Fruit fly (Drosophila melanogaster) whole organism, embryonic: Measurements from ENCODE around the gene Ufl1.

ENCODE experiments used
- Abd-B ChIP-seq: fragments of 200-800 bp; sonication (Bioruptor generic); optimal IDR thresholded peaks from 2 replicates; lab custom pipeline; 2018; ENCODE audit warnings: missing biosample characterization, mild to moderate bottlenecking, missing genetic modification characterization, moderate library complexity
- Adf1 ChIP-seq: fragments of 200-800 bp; sonication (Bioruptor generic); IDR thresholded peaks from 2 replicates; pipeline ENCODE4 v1.3.6; 2022; ENCODE audit warnings: missing biosample characterization, missing genetic modification characterization
- Blimp-1 ChIP-seq: fragments of 200-800 bp; sonication (Bioruptor generic); optimal IDR thresholded peaks from 3 replicates; lab custom pipeline; 2018; ENCODE audit warnings: missing biosample characterization, missing genetic modification characterization, mild to moderate bottlenecking, moderate library complexity, missing genetic modification reagents
- BtbVII ChIP-seq: fragments of 200-800 bp; sonication (Bioruptor generic); optimal IDR thresholded peaks from 3 replicates; lab custom pipeline; 2017; ENCODE audit warnings: missing biosample characterization, mild to moderate bottlenecking, missing genetic modification characterization
- CG10321 ChIP-seq: fragments of 200-800 bp; sonication (Bioruptor generic); IDR thresholded peaks from 2 replicates; pipeline ENCODE4 v1.3.6; 2022; ENCODE audit warnings: missing biosample characterization, missing genetic modification characterization
- CG10543 ChIP-seq: fragments of 200-800 bp; sonication (Bioruptor generic); optimal IDR thresholded peaks from 3 replicates; lab custom pipeline; 2017; ENCODE audit warnings: missing biosample characterization, mild to moderate bottlenecking, missing genetic modification characterization, moderate library complexity
- CG11093 ChIP-seq: fragments of 200-800 bp; sonication (Bioruptor generic); IDR thresholded peaks from 3 replicates; pipeline ENCODE4 v1.3.6; 2022; ENCODE audit warnings: missing biosample characterization, missing genetic modification characterization
- CG11696 ChIP-seq: fragments of 200-800 bp; sonication (Bioruptor generic); IDR thresholded peaks from 2 replicates; pipeline ENCODE4 v1.3.6; 2022; ENCODE audit warnings: missing biosample characterization, missing genetic modification characterization
- CG15696 ChIP-seq: fragments of 200-800 bp; sonication (Bioruptor generic); optimal IDR thresholded peaks from 2 replicates; lab custom pipeline; 2019; ENCODE audit warnings: missing biosample characterization, mild to moderate bottlenecking, missing genetic modification characterization, moderate library complexity
- CG16863 ChIP-seq: fragments of 200-800 bp; sonication (Bioruptor generic); optimal IDR thresholded peaks from 3 replicates; lab custom pipeline; 2016; ENCODE audit warnings: missing biosample characterization, missing genetic modification characterization
- CG2712 ChIP-seq: fragments of 200-800 bp; optimal IDR thresholded peaks from 3 replicates; lab custom pipeline; 2019; ENCODE audit warnings: missing biosample characterization, mild to moderate bottlenecking, missing genetic modification characterization, moderate library complexity
- CG2875 ChIP-seq: fragments of 200-800 bp; sonication (Bioruptor generic); optimal IDR thresholded peaks from 2 replicates; lab custom pipeline; 2017; ENCODE audit warnings: missing biosample characterization, mild to moderate bottlenecking, missing genetic modification characterization, missing genetic modification reagents
- CG31441 ChIP-seq: fragments of 200-800 bp; sonication (Bioruptor generic); IDR thresholded peaks from 2 replicates; pipeline ENCODE4 v1.3.6; 2022; ENCODE audit warnings: missing biosample characterization, missing genetic modification characterization
- CG32532 ChIP-seq: fragments of 200-800 bp; sonication (Bioruptor generic); IDR thresholded peaks from 2 replicates; pipeline ENCODE4 v1.3.6; 2022; ENCODE audit warnings: missing biosample characterization, missing genetic modification characterization
- CG3726 ChIP-seq: fragments of 200-800 bp; sonication (Bioruptor generic); IDR thresholded peaks from 3 replicates; pipeline ENCODE4, ENCODE4 v1.3.6; 2022; ENCODE audit warnings: missing biosample characterization, missing genetic modification characterization
- CG42726 ChIP-seq: fragments of 200-800 bp; sonication (Bioruptor generic); IDR thresholded peaks from 2 replicates; pipeline ENCODE4 v1.3.6; 2022; ENCODE audit warnings: missing biosample characterization, missing genetic modification characterization; ENCODE audit not compliant: partially characterized antibody
- CG4424 ChIP-seq: fragments of 200-800 bp; sonication (Bioruptor generic); optimal IDR thresholded peaks from 3 replicates; lab custom pipeline; 2016; ENCODE audit warnings: missing biosample characterization, missing genetic modification characterization
- CG7786 ChIP-seq: fragments of 200-800 bp; sonication (Bioruptor generic); optimal IDR thresholded peaks from 2 replicates; lab custom pipeline; 2016; ENCODE audit warnings: missing biosample characterization, missing genetic modification characterization
- D19A ChIP-seq: fragments of 200-800 bp; optimal IDR thresholded peaks from 3 replicates; lab custom pipeline; 2019; ENCODE audit warnings: missing biosample characterization, mild to moderate bottlenecking, missing genetic modification characterization, moderate library complexity
- Lhr ChIP-seq: fragments of 200-800 bp; sonication (Bioruptor generic); optimal IDR thresholded peaks from 3 replicates; lab custom pipeline; 2017; ENCODE audit warnings: mild to moderate bottlenecking, missing biosample characterization, missing genetic modification reagents, missing genetic modification characterization
- Lim3 ChIP-seq: fragments of 200-800 bp; sonication (Bioruptor generic); IDR thresholded peaks from 2 replicates; pipeline ENCODE4 v1.3.6; 2022; ENCODE audit warnings: missing biosample characterization, missing genetic modification characterization
- Med ChIP-seq: fragments of 200-800 bp; sonication (Bioruptor generic); peaks from one replicate; lab custom pipeline; 2016; ENCODE audit warnings: missing biosample characterization, missing genetic modification characterization, mild to moderate bottlenecking, inconsistent platforms, moderate library complexity
- Nf-YA ChIP-seq: fragments of 200-800 bp; sonication (Bioruptor generic); IDR thresholded peaks from 2 replicates; pipeline ENCODE4 v1.3.6; 2022; ENCODE audit warnings: missing biosample characterization, missing genetic modification characterization
- Oaz ChIP-seq: fragments of 200-800 bp; sonication (Bioruptor generic); IDR thresholded peaks from 2 replicates; pipeline ENCODE4 v1.3.6; 2022; ENCODE audit warnings: missing biosample characterization, missing genetic modification characterization
- Poxn ChIP-seq: fragments of 200-800 bp; sonication (Bioruptor generic); IDR thresholded peaks from 2 replicates; pipeline ENCODE4 v1.3.6; 2022; ENCODE audit warnings: missing biosample characterization, missing genetic modification characterization
- Ravus ChIP-seq: fragments of 200-800 bp; sonication (Bioruptor generic); IDR thresholded peaks from 2 replicates; pipeline ENCODE4 v1.3.6; 2022; ENCODE audit warnings: missing biosample characterization, missing genetic modification characterization
- Sry-β ChIP-seq: fragments of 200-800 bp; sonication (Bioruptor generic); optimal IDR thresholded peaks from 2 replicates; lab custom pipeline; 2018; ENCODE audit warnings: missing biosample characterization, mild to moderate bottlenecking, missing genetic modification characterization, moderate library complexity
- Sry-δ ChIP-seq: fragments of 200-800 bp; sonication (Bioruptor generic); optimal IDR thresholded peaks from 2 replicates; lab custom pipeline; 2016; ENCODE audit warnings: missing biosample characterization, missing genetic modification characterization
- Ssrp ChIP-seq: fragments of 200-800 bp; sonication (Bioruptor generic); optimal IDR thresholded peaks from 2 replicates; lab custom pipeline; 2018; ENCODE audit warnings: missing biosample characterization, mild to moderate bottlenecking, missing genetic modification characterization, moderate library complexity
- Xbp1 ChIP-seq: fragments of 200-800 bp; sonication (Bioruptor generic); optimal IDR thresholded peaks from 3 replicates; lab custom pipeline; 2016; ENCODE audit warnings: missing biosample characterization, mild to moderate bottlenecking, missing genetic modification characterization
- ase ChIP-seq: fragments of 200-800 bp; sonication (Bioruptor generic); IDR thresholded peaks from 3 replicates; pipeline ENCODE4 v1.3.6; 2022; ENCODE audit warnings: missing biosample characterization, missing genetic modification characterization
- cad ChIP-seq: fragments of >200 bp; optimal IDR thresholded peaks from 2 replicates; lab custom pipeline; 2017; ENCODE audit warnings: missing biosample characterization, missing genetic modification characterization
- caup ChIP-seq: fragments of 200-800 bp; sonication (Bioruptor generic); optimal IDR thresholded peaks from 3 replicates; lab custom pipeline; 2017; ENCODE audit warnings: missing biosample characterization, mild to moderate bottlenecking, missing genetic modification characterization, moderate library complexity; ENCODE audit not compliant: severe bottlenecking
- chinmo ChIP-seq: fragments of 200-800 bp; sonication (Bioruptor generic); IDR thresholded peaks from 4 replicates; pipeline ENCODE4 v1.3.6; 2022; ENCODE audit warnings: missing biosample characterization, missing genetic modification characterization; ENCODE audit not compliant: partially characterized antibody
- danr ChIP-seq: fragments of 200-800 bp; sonication (Bioruptor generic); IDR thresholded peaks from 2 replicates; pipeline ENCODE4 v1.3.6; 2022; ENCODE audit warnings: missing biosample characterization, missing genetic modification characterization
- dysf ChIP-seq: fragments of 200-800 bp; sonication (Bioruptor generic); IDR thresholded peaks from 3 replicates; pipeline ENCODE4 v1.3.6; 2022; ENCODE audit warnings: missing biosample characterization, missing genetic modification characterization
- ems ChIP-seq: fragments of 200-800 bp; sonication (Bioruptor generic); optimal IDR thresholded peaks from 3 replicates; lab custom pipeline; 2016; ENCODE audit warnings: missing biosample characterization, missing genetic modification characterization
- en ChIP-seq: fragments of 200-800 bp; sonication (Bioruptor generic); optimal IDR thresholded peaks from 2 replicates; lab custom pipeline; 2016; ENCODE audit warnings: missing biosample characterization, missing genetic modification characterization
- esg ChIP-seq: fragments of 200-800 bp; sonication (Bioruptor generic); conservative IDR thresholded peaks from 2 replicates; pipeline ENCODE4 v1.3.6; 2022; ENCODE audit warnings: missing biosample characterization, missing genetic modification characterization
- exex ChIP-seq: fragments of 200-800 bp; sonication (Bioruptor generic); optimal IDR thresholded peaks from 4 replicates; lab custom pipeline; 2018; ENCODE audit warnings: missing biosample characterization, mild to moderate bottlenecking, missing genetic modification characterization, moderate library complexity
- gce ChIP-seq: fragments of 200-800 bp; sonication (Bioruptor generic); IDR thresholded peaks from 3 replicates; pipeline ENCODE4 v1.3.6; 2022; ENCODE audit warnings: missing biosample characterization, missing genetic modification characterization
- kay ChIP-seq: fragments of 200-800 bp; sonication (Bioruptor generic); optimal IDR thresholded peaks from 2 replicates; lab custom pipeline; 2016; ENCODE audit warnings: missing biosample characterization, missing genetic modification characterization
- knrl ChIP-seq: fragments of 200-800 bp; sonication (Bioruptor generic); IDR thresholded peaks from 3 replicates; pipeline ENCODE4 v1.3.6; 2022; ENCODE audit warnings: missing biosample characterization, missing genetic modification characterization; ENCODE audit not compliant: partially characterized antibody
- nerfin-2 ChIP-seq: fragments of 200-800 bp; sonication (Bioruptor generic); IDR thresholded peaks from 2 replicates; pipeline ENCODE4 v1.3.6; 2022; ENCODE audit warnings: missing biosample characterization, missing genetic modification characterization; ENCODE audit not compliant: partially characterized antibody
- oc ChIP-seq: fragments of 200-800 bp; sonication (Bioruptor generic); optimal IDR thresholded peaks from 2 replicates; lab custom pipeline; 2018; ENCODE audit warnings: missing biosample characterization, mild to moderate bottlenecking, missing genetic modification characterization, moderate library complexity
- peb ChIP-seq: fragments of 200-800 bp; sonication (Bioruptor generic); IDR thresholded peaks from 2 replicates; pipeline ENCODE4 v1.3.6; 2022; ENCODE audit warnings: missing biosample characterization, missing genetic modification characterization
- so ChIP-seq: fragments of 200-800 bp; sonication (Bioruptor generic); IDR thresholded peaks from 3 replicates; pipeline ENCODE4 v1.3.6; 2022; ENCODE audit warnings: missing biosample characterization, missing genetic modification characterization
- trh ChIP-seq: fragments of 200-800 bp; sonication (Bioruptor generic); optimal IDR thresholded peaks from 2 replicates; lab custom pipeline; 2016; ENCODE audit warnings: missing biosample characterization, missing genetic modification characterization
- vvl ChIP-seq: fragments of 200-800 bp; sonication (Bioruptor generic); IDR thresholded peaks from 2 replicates; pipeline ENCODE4 v1.3.6; 2022; ENCODE audit warnings: missing biosample characterization, missing genetic modification characterization
- wdn ChIP-seq: fragments of 200-800 bp; sonication (Bioruptor generic); IDR thresholded peaks from 2 replicates; pipeline ENCODE4 v1.3.6; 2022; ENCODE audit warnings: missing biosample characterization, missing genetic modification characterization
- zfh2 ChIP-seq: fragments of 200-800 bp; sonication (Bioruptor generic); optimal IDR thresholded peaks from 2 replicates; lab custom pipeline; 2016; ENCODE audit warnings: missing biosample characterization, missing genetic modification characterization

Gene Ufl1

dm6 chr3R:7067092-7067491, 7.2 kb downstream of the Ufl1 start, which contains the start of the genes CG1105 and CG1965 (continued):
- peak; percentile 81 for TF ChIP-seq Poxn (GFP tag; lab: Robert Waterston, UW)
- TF ChIP-seq en (GFP tag; lab: Kevin White, UChicago): peak; percentile 83
- TF ChIP-seq caup (GFP tag; lab: Kevin White, UChicago): peak; percentile 87
- TF ChIP-seq wdn (GFP tag; lab: Robert Waterston, UW): peak; percentile 79
- TF ChIP-seq Ravus (GFP tag; lab: Robert Waterston, UW): peak; percentile 80
- TF ChIP-seq danr (GFP tag; lab: Robert Waterston, UW): peak; percentile 79; the same call in 1 of the 2 replicates
- TF ChIP-seq ems (GFP tag; lab: Kevin White, UChicago): peak; percentile 94
- TF ChIP-seq Med (GFP tag; lab: Kevin White, UChicago): peak; percentile 99
- peak; percentile 100 for TF ChIP-seq knrl (GFP tag; lab: Robert Waterston, UW)
- TF ChIP-seq CG3726 (GFP tag; lab: Robert Waterston, UW): peak; percentile 86; the same call in 2 of the 3 replicates
- TF ChIP-seq Sry-β (GFP tag; lab: Kevin White, UChicago): peak; percentile 58
- TF ChIP-seq trh: peak; percentile 91
- TF ChIP-seq CG4424 (GFP tag; lab: Kevin White, UChicago): peak; percentile 95
- TF ChIP-seq Lim3 (GFP tag; lab: Robert Waterston, UW): peak; percentile 40; the same call in 1 of the 2 replicates
- no peak for TF ChIP-seq oc (tag; lab: Kevin White, UChicago)
- peak; percentile 94 for TF ChIP-seq nerfin-2 (GFP tag; lab: Robert Waterston, UW)
- TF ChIP-seq D19A (tag; lab: Kevin White, UChicago): peak; percentile 73
- no peak for TF ChIP-seq CG11696 (GFP tag; lab: Robert Waterston, UW)
- TF ChIP-seq kay: peak; percentile 90
- peak; percentile 78 for TF ChIP-seq Adf1
- peak; percentile 91 for TF ChIP-seq CG10543 (GFP tag; lab: Kevin White, UChicago)
- peak; percentile 57 for TF ChIP-seq CG2875 (GFP tag; lab: Kevin White, UChicago)
- no peak for TF ChIP-seq cad (GFP tag; lab: Kevin White, UChicago)
- peak; percentile 91 for TF ChIP-seq ase (GFP tag; lab: Robert Waterston, UW)
- peak; percentile 96 for TF ChIP-seq CG15696
- peak; percentile 77 for TF ChIP-seq Nf-YA (GFP tag; lab: Robert Waterston, UW)
- peak; percentile 100 for TF ChIP-seq Sry-δ (GFP tag; lab: Kevin White, UChicago)
- TF ChIP-seq Oaz: peak; percentile 91
- TF ChIP-seq exex (tag; lab: Kevin White, UChicago): no peak
- TF ChIP-seq chinmo (GFP tag; lab: Robert Waterston, UW): peak; percentile 91; the same call in 2 of the 4 replicates
- peak; percentile 96 for TF ChIP-seq CG2712 (tag; lab: Kevin White, UChicago)
- TF ChIP-seq CG10321: peak; percentile 67
- TF ChIP-seq so (GFP tag; lab: Robert Waterston, UW): peak; percentile 79
- peak; percentile 90 for TF ChIP-seq peb
- peak; percentile 94 for TF ChIP-seq vvl (GFP tag; lab: Robert Waterston, UW)
- TF ChIP-seq CG16863 (GFP tag; lab: Kevin White, UChicago): peak; percentile 88
- TF ChIP-seq BtbVII (GFP tag; lab: Kevin White, UChicago): peak; percentile 64
- peak; percentile 93 for TF ChIP-seq CG42726 (GFP tag; lab: Robert Waterston, UW)
- peak; percentile 94 for TF ChIP-seq Ssrp (tag; lab: Kevin White, UChicago)
- TF ChIP-seq CG7786 (GFP tag; lab: Kevin White, UChicago): peak; percentile 94
- peak; percentile 97 for TF ChIP-seq Xbp1
- peak; percentile 96 for TF ChIP-seq CG32532 (GFP tag; lab: Robert Waterston, UW)
- peak; percentile 93 for TF ChIP-seq dysf
- peak; percentile 95 for TF ChIP-seq Abd-B (GFP tag; lab: Kevin White, UChicago)
- TF ChIP-seq gce (GFP tag; lab: Robert Waterston, UW): 0 out of 3 replicates have a peak, but pooled peaks have one; percentile 58
- TF ChIP-seq CG11093: peak; percentile 90
- TF ChIP-seq CG31441: peak; percentile 85
- peak; percentile 95 for TF ChIP-seq zfh2 (GFP tag; lab: Kevin White, UChicago)
- peak; percentile 92 for TF ChIP-seq esg (GFP tag; lab: Robert Waterston, UW)
- peak; percentile 93 for TF ChIP-seq Lhr (GFP tag; lab: Kevin White, UChicago)
- peak; percentile 90 for TF ChIP-seq Blimp-1 (GFP tag; lab: Kevin White, UChicago)
